Fruit fly (Drosophila melanogaster): ENCODE measurements around the gene CG10864.

Gene CG10864

dm6 chr3R:18398954-18399697 lies 12.3 kb downstream of the CG10864 start, which contains the start of gene Vha100-2 (continued):
- TF ChIP-seq CG10431 (GFP tag; optimal IDR thresholded peaks at IDR 0.05): no peak
- TF ChIP-seq CG16863 (GFP tag; optimal IDR thresholded peaks at IDR 0.05): no peak
- TF ChIP-seq CG31441 (GFP tag; IDR thresholded peaks at IDR 0.05): peak; percentile 51
- TF ChIP-seq CG17359 (tag; optimal IDR thresholded peaks at IDR 0.05): peak; percentile 11
- peak in 1 of 2 experiments; percentile 2 for TF ChIP-seq chif (GFP tag; optimal IDR thresholded peaks at IDR 0.05)
- TF ChIP-seq CG2199 (GFP tag; IDR thresholded peaks at IDR 0.05): peak; percentile 26; the same call in 1 of the 3 replicates
- peak; percentile 68; the same call in 1 of the 2 replicates for TF ChIP-seq Adf1 (GFP tag; IDR thresholded peaks at IDR 0.05)
- peak; percentile 41 for TF ChIP-seq caup (GFP tag; optimal IDR thresholded peaks at IDR 0.05; ENCODE audit: severe bottlenecking)
- TF ChIP-seq chinmo (GFP tag; IDR thresholded peaks at IDR 0.05; ENCODE audit: partially characterized antibody): peak; percentile 72; the same call in 2 of the 4 replicates
- no peak for TF ChIP-seq CG11093 (GFP tag; IDR thresholded peaks at IDR 0.05)
- no peak for TF ChIP-seq CG18011 (GFP tag; optimal IDR thresholded peaks at IDR 0.05)
- peak; percentile 29; the same call in 1 of the 3 replicates for TF ChIP-seq sr (GFP tag; IDR thresholded peaks at IDR 0.05)
- TF ChIP-seq Myb (GFP tag; optimal IDR thresholded peaks at IDR 0.05): peak; percentile 97
- TF ChIP-seq gfzf (GFP tag; optimal IDR thresholded peaks at IDR 0.05): peak; percentile 91
- no peak for TF ChIP-seq pnt (GFP tag; optimal IDR thresholded peaks at IDR 0.05)
- TF ChIP-seq fd64A (GFP tag; optimal IDR thresholded peaks at IDR 0.05): no peak
- no peak for TF ChIP-seq sim (GFP tag; IDR thresholded peaks at IDR 0.05)
- TF ChIP-seq Rfx (GFP tag; IDR thresholded peaks at IDR 0.05): peak; percentile 64
- TF ChIP-seq Doc2 (GFP tag; IDR thresholded peaks at IDR 0.05): no peak
- peak; percentile 40 for TF ChIP-seq CG11504 (tag; optimal IDR thresholded peaks at IDR 0.05)
- TF ChIP-seq Doc3 (GFP tag; IDR thresholded peaks at IDR 0.05; ENCODE audit: partially characterized antibody): no peak
- TF ChIP-seq slou (GFP tag; optimal IDR thresholded peaks at IDR 0.05): no peak
- TF ChIP-seq lbe (GFP tag; optimal IDR thresholded peaks at IDR 0.05): peak; percentile 51
- TF ChIP-seq CG11085 (GFP tag; IDR thresholded peaks at IDR 0.05): peak; percentile 27; the same call in 1 of the 2 replicates
- peak; percentile 27 for TF ChIP-seq da (GFP tag; optimal IDR thresholded peaks at IDR 0.05)
- no peak for TF ChIP-seq Spps (tag; optimal IDR thresholded peaks at IDR 0.05)
- TF ChIP-seq pros (GFP tag; optimal IDR thresholded peaks at IDR 0.05): no peak
- TF ChIP-seq Neu2 (GFP tag; optimal IDR thresholded peaks at IDR 0.05; ENCODE audit: borderline replicate concordance): no peak
- no peak for TF ChIP-seq CG11398 (GFP tag; optimal IDR thresholded peaks at IDR 0.05)
- TF ChIP-seq klu (GFP tag; IDR thresholded peaks at IDR 0.05): no peak
- peak; percentile 18 for TF ChIP-seq Dek (tag; optimal IDR thresholded peaks at IDR 0.05)
- no peak for TF ChIP-seq CG10654 (GFP tag; optimal IDR thresholded peaks at IDR 0.05)
- TF ChIP-seq CG7745 (tag; optimal IDR thresholded peaks at IDR 0.05): no peak
- TF ChIP-seq hkb (optimal IDR thresholded peaks at IDR 0.05): no peak
- peak; percentile 53 for TF ChIP-seq hkb (GFP tag; IDR thresholded peaks at IDR 0.05)
- TF ChIP-seq BtbVII (GFP tag; optimal IDR thresholded peaks at IDR 0.05): peak; percentile 28
- no peak for TF ChIP-seq CG9817 (tag; optimal IDR thresholded peaks at IDR 0.05)
- TF ChIP-seq CG2678 (tag; optimal IDR thresholded peaks at IDR 0.05): peak; percentile 33
- TF ChIP-seq jing (GFP tag; optimal IDR thresholded peaks at IDR 0.05): no peak
- no peak for TF ChIP-seq unpg (GFP tag; optimal IDR thresholded peaks at IDR 0.05)
- TF ChIP-seq sens-2 (GFP tag; IDR thresholded peaks at IDR 0.05): 0 out of 2 replicates have a peak, but pooled peaks have one; percentile 14
- peak; percentile 0 for TF ChIP-seq NfI (GFP tag; optimal IDR thresholded peaks at IDR 0.05)
- TF ChIP-seq tap (tag; optimal IDR thresholded peaks at IDR 0.05): no peak
- TF ChIP-seq ftz-f1 (GFP tag; optimal IDR thresholded peaks at IDR 0.05): no peak
- peak; percentile 38 for TF ChIP-seq CG18599 (GFP tag; optimal IDR thresholded peaks at IDR 0.05)
- TF ChIP-seq Usf (GFP tag; optimal IDR thresholded peaks at IDR 0.05): no peak
- peak; percentile 69; the same call in 1 of the 2 replicates for TF ChIP-seq chm (GFP tag; IDR thresholded peaks at IDR 0.05)
- TF ChIP-seq gcm (GFP tag; optimal IDR thresholded peaks at IDR 0.05): no peak
- TF ChIP-seq MTF-1 (GFP tag; optimal IDR thresholded peaks at IDR 0.05; ENCODE audit: borderline replicate concordance): peak; percentile 27

All from whole organism, embryonic.